Worm (Caenorhabditis elegans): ENCODE results near the gene col-2.

DNA sequence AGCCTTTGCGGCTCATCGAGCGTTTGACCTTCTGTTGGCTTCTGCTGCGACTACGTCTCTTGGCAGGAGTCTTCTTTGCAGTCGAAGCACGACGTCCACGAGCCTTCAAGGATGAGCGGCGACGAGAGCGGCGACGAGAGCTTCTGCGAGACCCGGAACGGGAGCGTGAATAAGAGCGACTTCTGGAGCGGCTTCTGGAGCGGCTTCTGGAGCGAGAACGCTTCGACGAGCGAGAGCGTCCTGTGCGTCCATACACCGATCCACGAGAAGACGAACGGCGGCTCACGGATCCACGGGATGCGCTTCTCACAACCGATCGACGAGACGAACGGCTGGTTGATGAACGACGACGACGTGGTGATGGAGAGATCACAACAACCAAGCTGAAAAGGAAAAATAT is 25.6 kb upstream of the col-2 start:
- TF ChIP-seq W03F9.2 (tag; optimal IDR thresholded peaks at IDR 0.05) (no peak), dao-5 (tag; optimal IDR thresholded peaks at IDR 0.05) (no peak), him-1 (tag; optimal IDR thresholded peaks at IDR 0.05) (no peak)

Measured in whole organism, L4/young adult.